Worm (Caenorhabditis elegans): Measurements from ENCODE around the gene clec-88.

Gene clec-88

DNA sequence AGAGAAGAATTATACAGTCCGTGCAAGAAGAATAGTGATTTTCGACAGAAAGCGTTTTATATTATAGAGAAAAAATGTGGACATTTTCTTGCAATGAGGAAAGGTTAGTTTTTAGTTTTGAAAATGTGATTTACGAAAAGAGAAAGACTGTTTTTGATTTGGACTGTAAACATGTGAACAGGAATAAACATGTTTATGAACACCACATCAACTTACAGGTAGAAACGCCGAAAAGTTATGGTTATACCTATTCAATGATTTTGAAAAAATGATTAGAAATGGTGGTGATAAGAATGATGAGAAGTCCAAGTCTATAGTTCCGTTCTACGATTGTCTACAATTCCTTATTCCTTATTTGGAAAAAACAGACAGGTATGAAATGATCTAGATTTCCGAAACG, 21.0 kb upstream of the clec-88 start:
- TF ChIP-seq aly-1 (tag; optimal IDR thresholded peaks at IDR 0.05), result no peak
- TF ChIP-seq flt-1 (GFP tag; IDR thresholded peaks at IDR 0.05), result no peak
- no peak for TF ChIP-seq hnd-1 (tag; optimal IDR thresholded peaks at IDR 0.05)
- no peak for TF ChIP-seq scrt-1 (GFP tag; IDR thresholded peaks at IDR 0.05)
- no peak for TF ChIP-seq tra-4 (tag; optimal IDR thresholded peaks at IDR 0.05)
- TF ChIP-seq ama-1 (optimal IDR thresholded peaks at IDR 0.05), result no peak
- TF ChIP-seq B0310.2 (tag; optimal IDR thresholded peaks at IDR 0.05), result no peak
- TF ChIP-seq hmbx-1 (tag; optimal IDR thresholded peaks at IDR 0.05), result no peak
- TF ChIP-seq tbx-11 (GFP tag; IDR thresholded peaks at IDR 0.05), result no peak
- no peak for TF ChIP-seq ets-7 (tag; optimal IDR thresholded peaks at IDR 0.05)
- TF ChIP-seq sea-1 (GFP tag; conservative IDR thresholded peaks at IDR 0.05), result no peak
- no peak for TF ChIP-seq ceh-13 (GFP tag; optimal IDR thresholded peaks at IDR 0.05)
- TF ChIP-seq ceh-36 (tag; optimal IDR thresholded peaks at IDR 0.05), result no peak
- no peak for TF ChIP-seq F13C5.2 (tag; optimal IDR thresholded peaks at IDR 0.05)
- no peak for TF ChIP-seq hmg-4 (GFP tag; optimal IDR thresholded peaks at IDR 0.05)

ce11 chrII:6345195-6346158, 20.0 kb upstream of the clec-88 start, which contains the start of gene C32D5.8:
TSS of gene C32D5.8 (minus strand) at chrII:6345964.
- no peak for TF ChIP-seq ceh-13 (GFP tag; optimal IDR thresholded peaks at IDR 0.05)

DNA sequence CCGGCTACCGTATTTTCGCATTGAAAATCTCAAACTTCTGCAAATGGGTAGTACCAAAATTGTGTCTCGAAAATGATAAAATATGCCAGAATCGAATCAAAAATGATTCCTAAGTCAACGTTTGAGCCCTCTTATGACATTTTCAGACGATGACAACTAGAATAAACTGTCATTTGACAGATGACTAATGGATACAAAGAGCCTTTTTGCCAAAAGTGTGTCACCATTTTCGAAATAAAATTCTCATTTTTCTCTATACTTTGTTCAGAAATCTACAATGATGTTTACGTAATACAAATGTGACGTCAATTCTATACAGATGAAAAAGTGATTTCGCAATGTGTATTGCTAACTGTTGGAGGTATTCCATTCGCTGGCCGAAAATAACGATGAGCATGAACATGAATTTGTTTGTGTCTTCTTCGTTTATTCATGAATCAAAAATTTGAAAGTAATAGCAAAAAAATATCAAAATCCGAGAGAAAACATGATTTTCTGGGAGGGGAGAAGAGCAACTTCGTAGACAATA, 18.9 kb upstream of the clec-88 start:
- peak; percentile 18 for TF ChIP-seq hmbx-1 (tag; optimal IDR thresholded peaks at IDR 0.05)
- no peak for TF ChIP-seq B0310.2 (tag; optimal IDR thresholded peaks at IDR 0.05)
- TF ChIP-seq scrt-1 (GFP tag; IDR thresholded peaks at IDR 0.05), result no peak
- no peak for TF ChIP-seq tra-4 (tag; optimal IDR thresholded peaks at IDR 0.05)
- TF ChIP-seq aly-1 (tag; optimal IDR thresholded peaks at IDR 0.05), result no peak
- TF ChIP-seq F13C5.2 (tag; optimal IDR thresholded peaks at IDR 0.05), result no peak
- TF ChIP-seq ceh-36 (tag; optimal IDR thresholded peaks at IDR 0.05), result peak; percentile 19

ce11 chrII:6347341-6348118, 18.0 kb upstream of the clec-88 start, which contains the start of gene lgg-1:
TSS of gene lgg-1 (minus strand) at chrII:6347719.
- TF ChIP-seq F13C5.2 (tag; optimal IDR thresholded peaks at IDR 0.05) (peak; percentile 20), hmbx-1 (tag; optimal IDR thresholded peaks at IDR 0.05) (no peak), ceh-36 (tag; optimal IDR thresholded peaks at IDR 0.05) (no peak), tra-4 (tag; optimal IDR thresholded peaks at IDR 0.05) (no peak), sea-1 (GFP tag; conservative IDR thresholded peaks at IDR 0.05) (0 out of 2 replicates have a peak, but pooled peaks have one; percentile 48), tbx-37 (GFP tag; conservative IDR thresholded peaks at IDR 0.05) (no peak), pes-1 (GFP tag; IDR thresholded peaks at IDR 0.05) (no peak; the same call in 1 of the 2 replicates), scrt-1 (GFP tag; IDR thresholded peaks at IDR 0.05) (no peak), tbx-11 (GFP tag; IDR thresholded peaks at IDR 0.05) (no peak), ets-7 (tag; optimal IDR thresholded peaks at IDR 0.05) (no peak), hnd-1 (tag; optimal IDR thresholded peaks at IDR 0.05) (no peak), ceh-13 (GFP tag; optimal IDR thresholded peaks at IDR 0.05) (no peak), B0310.2 (tag; optimal IDR thresholded peaks at IDR 0.05) (no peak), flt-1 (GFP tag; IDR thresholded peaks at IDR 0.05) (no peak), aly-1 (tag; optimal IDR thresholded peaks at IDR 0.05) (no peak), hmg-4 (GFP tag; optimal IDR thresholded peaks at IDR 0.05) (no peak), ama-1 (optimal IDR thresholded peaks at IDR 0.05) (peak; percentile 23)

DNA sequence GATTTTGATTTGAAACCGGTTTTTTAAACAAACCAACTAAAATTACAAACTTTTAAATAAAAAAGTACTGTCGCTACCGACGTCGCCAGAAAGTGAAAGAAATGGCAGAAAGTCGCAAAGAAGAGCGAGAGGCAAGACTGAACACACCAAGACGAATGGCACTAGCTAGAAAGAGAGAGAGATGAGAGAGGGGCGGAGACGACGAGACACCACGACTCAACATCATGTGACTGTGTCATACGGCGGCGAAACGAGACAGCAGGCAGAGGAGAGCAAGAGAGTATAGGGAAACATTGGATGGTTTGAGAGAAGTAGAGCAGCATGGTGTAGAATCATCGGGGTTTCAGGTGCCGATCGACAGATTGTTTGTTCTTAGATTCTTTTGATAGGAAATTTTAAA, 17.2 kb upstream of the clec-88 start:
- TF ChIP-seq ceh-36 (tag; optimal IDR thresholded peaks at IDR 0.05) (peak; percentile 35), B0310.2 (tag; optimal IDR thresholded peaks at IDR 0.05) (no peak), hmg-4 (GFP tag; optimal IDR thresholded peaks at IDR 0.05) (peak; percentile 34), scrt-1 (GFP tag; IDR thresholded peaks at IDR 0.05) (no peak), F13C5.2 (tag; optimal IDR thresholded peaks at IDR 0.05) (no peak), flt-1 (GFP tag; IDR thresholded peaks at IDR 0.05) (0 out of 2 replicates have a peak, but pooled peaks have one; percentile 51), sea-1 (GFP tag; conservative IDR thresholded peaks at IDR 0.05) (no peak), tbx-11 (GFP tag; IDR thresholded peaks at IDR 0.05) (no peak), hnd-1 (tag; optimal IDR thresholded peaks at IDR 0.05) (peak; percentile 6), tra-4 (tag; optimal IDR thresholded peaks at IDR 0.05) (no peak), ceh-13 (GFP tag; optimal IDR thresholded peaks at IDR 0.05) (no peak), aly-1 (tag; optimal IDR thresholded peaks at IDR 0.05) (peak; percentile 9), pes-1 (GFP tag; IDR thresholded peaks at IDR 0.05) (0 out of 2 replicates have a peak, but pooled peaks have one; percentile 8), hmbx-1 (tag; optimal IDR thresholded peaks at IDR 0.05) (no peak), ets-7 (tag; optimal IDR thresholded peaks at IDR 0.05) (no peak), tbx-37 (GFP tag; conservative IDR thresholded peaks at IDR 0.05) (no peak), ama-1 (optimal IDR thresholded peaks at IDR 0.05) (no peak)

DNA sequence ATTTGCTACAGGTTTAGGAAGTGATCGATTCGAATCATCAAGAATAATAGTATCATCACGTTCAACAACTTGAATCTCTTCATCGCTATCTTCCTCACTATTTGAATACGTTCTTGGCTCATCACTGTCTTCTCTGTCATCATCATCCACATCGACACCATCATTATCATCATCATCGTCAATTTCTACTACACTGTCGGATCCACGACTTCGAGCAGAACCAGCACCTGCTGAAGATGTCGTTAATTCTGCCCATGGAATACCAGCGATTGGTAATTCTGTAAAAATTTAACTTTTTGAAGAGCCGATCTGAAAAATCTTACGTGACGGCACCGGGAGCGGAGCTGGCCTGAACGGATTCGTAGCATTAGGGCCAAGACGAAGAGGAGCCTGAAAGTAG, 15.6 kb upstream of the clec-88 start:
- TF ChIP-seq hnd-1 (tag; optimal IDR thresholded peaks at IDR 0.05) (no peak), pes-1 (GFP tag; IDR thresholded peaks at IDR 0.05) (no peak), hmbx-1 (tag; optimal IDR thresholded peaks at IDR 0.05) (no peak), B0310.2 (tag; optimal IDR thresholded peaks at IDR 0.05) (no peak), ama-1 (optimal IDR thresholded peaks at IDR 0.05) (no peak), F13C5.2 (tag; optimal IDR thresholded peaks at IDR 0.05) (no peak), aly-1 (tag; optimal IDR thresholded peaks at IDR 0.05) (no peak)

Data from whole organism, early embryonic.